Worm (Caenorhabditis elegans) whole organism, late embryonic: ENCODE results near the gene T12G3.4.

Experiments used
- C38D4.7 ChIP-seq: fragments of 200-800 bp; sonication (Bioruptor generic); optimal IDR thresholded peaks from 2 replicates; lab custom pipeline; 2018; ENCODE audit warnings: mild to moderate bottlenecking, missing genetic modification characterization, moderate library complexity, missing compliant biosample characterization
- ahr-1 ChIP-seq: sonication (generic microtip); optimal IDR thresholded peaks from 2 replicates; lab custom pipeline; 2016; ENCODE audit warnings: missing genetic modification characterization, missing compliant biosample characterization
- ama-1 ChIP-seq: fragments of 150-350 bp; optimal IDR thresholded peaks from 2 replicates; lab custom pipeline; 2014
- ceh-22 ChIP-seq: sonication (generic microtip); optimal IDR thresholded peaks from 2 replicates; lab custom pipeline; 2017; ENCODE audit warnings: missing biosample characterization, missing genetic modification characterization
- ceh-24 ChIP-seq: sonication (generic microtip); optimal IDR thresholded peaks from 2 replicates; lab custom pipeline; 2016; ENCODE audit warnings: mild to moderate bottlenecking, missing genetic modification characterization, missing compliant biosample characterization
- ceh-31 ChIP-seq: sonication (generic microtip); optimal IDR thresholded peaks from 2 replicates; lab custom pipeline; 2016; ENCODE audit warnings: missing genetic modification characterization, missing compliant biosample characterization
- dmd-4 ChIP-seq: sonication (generic microtip); optimal IDR thresholded peaks from 2 replicates; lab custom pipeline; 2016; ENCODE audit warnings: borderline replicate concordance, missing genetic modification characterization, missing compliant biosample characterization
- elt-2 ChIP-seq: sonication (generic microtip); optimal IDR thresholded peaks from 2 replicates; lab custom pipeline; 2016; ENCODE audit warnings: missing genetic modification reagents, missing genetic modification characterization, missing compliant biosample characterization
- ets-4 ChIP-seq: sonication (generic microtip); optimal IDR thresholded peaks from 2 replicates; lab custom pipeline; 2016; ENCODE audit warnings: missing genetic modification characterization, missing compliant biosample characterization
- eyg-1 ChIP-seq: sonication (generic microtip); optimal IDR thresholded peaks from 2 replicates; lab custom pipeline; 2016; ENCODE audit warnings: missing genotype, missing genetic modification characterization, missing compliant biosample characterization
- fax-1 ChIP-seq: sonication (generic microtip); optimal IDR thresholded peaks from 2 replicates; lab custom pipeline; 2016; ENCODE audit warnings: missing genotype, missing genetic modification characterization, missing compliant biosample characterization
- fkh-6 ChIP-seq: sonication (generic microtip); optimal IDR thresholded peaks from 2 replicates; lab custom pipeline; 2016; ENCODE audit warnings: missing genetic modification characterization, missing compliant biosample characterization
- gmeb-2 ChIP-seq: sonication (generic microtip); optimal IDR thresholded peaks from 2 replicates; lab custom pipeline; 2016; ENCODE audit warnings: missing genetic modification characterization, inconsistent platforms, missing compliant biosample characterization
- hlh-15 ChIP-seq: sonication (generic microtip); optimal IDR thresholded peaks from 2 replicates; lab custom pipeline; 2016; ENCODE audit warnings: missing genetic modification characterization, missing compliant biosample characterization
- hlh-6 ChIP-seq: sonication (generic microtip); optimal IDR thresholded peaks from 2 replicates; lab custom pipeline; 2016; ENCODE audit warnings: missing genotype, missing genetic modification characterization, missing compliant biosample characterization
- hlh-8 ChIP-seq: sonication (generic microtip); optimal IDR thresholded peaks from 2 replicates; lab custom pipeline; 2016; ENCODE audit warnings: missing genotype, missing genetic modification characterization, missing compliant biosample characterization
- lin-11 ChIP-seq: fragments of 200-800 bp; sonication (Bioruptor generic); optimal IDR thresholded peaks from 2 replicates; lab custom pipeline; 2018; ENCODE audit warnings: mild to moderate bottlenecking, missing genetic modification characterization, missing compliant biosample characterization
- madf-2 ChIP-seq: sonication (generic microtip); optimal IDR thresholded peaks from 2 replicates; lab custom pipeline; 2017; ENCODE audit warnings: missing genetic modification characterization, missing compliant biosample characterization
- nfya-1 ChIP-seq: sonication (generic microtip); optimal IDR thresholded peaks from 2 replicates; lab custom pipeline; 2017; ENCODE audit warnings: missing genetic modification characterization, mild to moderate bottlenecking, missing compliant biosample characterization, antibody characterized with exemption, moderate library complexity
- nhr-11 ChIP-seq: fragments of 150-350 bp; optimal IDR thresholded peaks from 2 replicates; lab custom pipeline; 2014; ENCODE audit warnings: missing biosample characterization, missing genetic modification characterization
- nhr-232 ChIP-seq: sonication (generic microtip); optimal IDR thresholded peaks from 2 replicates; lab custom pipeline; 2016; ENCODE audit warnings: missing genetic modification characterization, missing compliant biosample characterization
- odd-2 ChIP-seq: sonication (generic microtip); optimal IDR thresholded peaks from 2 replicates; lab custom pipeline; 2017; ENCODE audit warnings: antibody characterized with exemption, mild to moderate bottlenecking, missing genetic modification characterization, missing compliant biosample characterization
- pat-9 ChIP-seq: fragments of 200-800 bp; sonication (Bioruptor generic); optimal IDR thresholded peaks from 2 replicates; lab custom pipeline; 2018; ENCODE audit warnings: mild to moderate bottlenecking, missing genetic modification characterization, moderate library complexity, missing compliant biosample characterization
- pqm-1 ChIP-seq: sonication (generic microtip); optimal IDR thresholded peaks from 2 replicates; lab custom pipeline; 2016; ENCODE audit warnings: missing genetic modification characterization, missing compliant biosample characterization
- ref-2 ChIP-seq: sonication (generic microtip); optimal IDR thresholded peaks from 2 replicates; lab custom pipeline; 2016; ENCODE audit warnings: missing genetic modification characterization, missing compliant biosample characterization
- rnt-1 ChIP-seq: sonication (generic microtip); optimal IDR thresholded peaks from 2 replicates; lab custom pipeline; 2016; ENCODE audit warnings: missing genetic modification characterization, missing compliant biosample characterization
- sox-2 ChIP-seq: fragments of 200-800 bp; sonication (Bioruptor generic); IDR thresholded peaks from 2 replicates; pipeline ENCODE4 v1.3.6; 2022; ENCODE audit warnings: missing genetic modification reagents, missing genetic modification characterization, missing compliant biosample characterization
- sox-4 ChIP-seq: sonication (generic microtip); optimal IDR thresholded peaks from 2 replicates; lab custom pipeline; 2017; ENCODE audit warnings: mild to moderate bottlenecking, missing genetic modification characterization, inconsistent platforms, missing compliant biosample characterization
- tbx-2 ChIP-seq: sonication (generic microtip); optimal IDR thresholded peaks from 2 replicates; lab custom pipeline; 2016; ENCODE audit warnings: missing genetic modification characterization, missing compliant biosample characterization

Gene T12G3.4

DNA sequence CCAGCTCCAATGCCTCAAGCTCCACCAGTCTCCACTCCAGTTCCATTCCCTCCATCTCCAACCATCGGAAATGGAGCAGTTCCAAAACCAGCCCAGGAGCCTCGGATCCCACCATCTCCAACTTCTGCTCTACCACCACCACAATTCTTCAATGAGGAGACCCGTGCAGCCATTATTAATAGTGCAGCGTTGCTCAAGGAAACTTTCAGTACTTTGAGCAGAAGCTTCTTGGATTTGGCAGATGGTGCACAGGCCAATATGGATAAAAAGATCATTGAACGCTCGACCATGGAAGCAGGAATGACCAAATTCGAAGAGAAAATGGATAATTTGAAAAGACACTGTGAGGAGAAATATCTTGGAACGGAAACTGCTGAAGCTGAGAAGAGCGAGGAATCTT is 12.6 kb upstream of the T12G3.4 start:
- TF ChIP-seq ceh-22 (tag; lab: Kevin White, UChicago) (no peak), gmeb-2 (tag; lab: Kevin White, UChicago) (no peak), hlh-6 (tag; lab: Kevin White, UChicago) (no peak), eyg-1 (tag; lab: Kevin White, UChicago) (no peak), pqm-1 (tag; lab: Kevin White, UChicago) (no peak), hlh-15 (tag; lab: Kevin White, UChicago) (no peak), rnt-1 (tag; lab: Kevin White, UChicago) (no peak), hlh-8 (tag; lab: Kevin White, UChicago) (no peak), lin-11 (tag; lab: Kevin White, UChicago) (no peak), pat-9 (tag; lab: Kevin White, UChicago) (no peak), fkh-6 (tag; lab: Kevin White, UChicago) (no peak), ets-4 (tag; lab: Kevin White, UChicago) (no peak), ceh-24 (tag; lab: Kevin White, UChicago) (no peak), sox-4 (tag; lab: Kevin White, UChicago) (no peak), madf-2 (no peak)
- TF ChIP-seq, all 69 proteins: peak for 0

ce11 chrIV:12036924-12037323 is 11.1 kb upstream of the T12G3.4 start:
- no peak for TF ChIP-seq ref-2 (tag; lab: Kevin White, UChicago)
- peak; percentile 60 for TF ChIP-seq ama-1 (lab: Kevin White, UChicago)

ce11 chrIV:12040431-12040830 is 7.6 kb upstream of the T12G3.4 start:
- TF ChIP-seq nfya-1 (no peak), nhr-11 (tag; lab: Kevin White, UChicago) (no peak), C38D4.7 (GFP tag; lab: Kevin White, UChicago) (no peak), tbx-2 (tag; lab: Kevin White, UChicago) (no peak), ceh-31 (tag; lab: Kevin White, UChicago) (no peak)

ce11 chrIV:12043054-12043453 is 5.0 kb upstream of the T12G3.4 start:
- TF ChIP-seq hlh-6 (tag; lab: Kevin White, UChicago), result no peak
- TF ChIP-seq sox-2 (GFP tag; lab: Robert Waterston, UW), result no peak
- no peak for TF ChIP-seq ama-1 (lab: Kevin White, UChicago)

DNA sequence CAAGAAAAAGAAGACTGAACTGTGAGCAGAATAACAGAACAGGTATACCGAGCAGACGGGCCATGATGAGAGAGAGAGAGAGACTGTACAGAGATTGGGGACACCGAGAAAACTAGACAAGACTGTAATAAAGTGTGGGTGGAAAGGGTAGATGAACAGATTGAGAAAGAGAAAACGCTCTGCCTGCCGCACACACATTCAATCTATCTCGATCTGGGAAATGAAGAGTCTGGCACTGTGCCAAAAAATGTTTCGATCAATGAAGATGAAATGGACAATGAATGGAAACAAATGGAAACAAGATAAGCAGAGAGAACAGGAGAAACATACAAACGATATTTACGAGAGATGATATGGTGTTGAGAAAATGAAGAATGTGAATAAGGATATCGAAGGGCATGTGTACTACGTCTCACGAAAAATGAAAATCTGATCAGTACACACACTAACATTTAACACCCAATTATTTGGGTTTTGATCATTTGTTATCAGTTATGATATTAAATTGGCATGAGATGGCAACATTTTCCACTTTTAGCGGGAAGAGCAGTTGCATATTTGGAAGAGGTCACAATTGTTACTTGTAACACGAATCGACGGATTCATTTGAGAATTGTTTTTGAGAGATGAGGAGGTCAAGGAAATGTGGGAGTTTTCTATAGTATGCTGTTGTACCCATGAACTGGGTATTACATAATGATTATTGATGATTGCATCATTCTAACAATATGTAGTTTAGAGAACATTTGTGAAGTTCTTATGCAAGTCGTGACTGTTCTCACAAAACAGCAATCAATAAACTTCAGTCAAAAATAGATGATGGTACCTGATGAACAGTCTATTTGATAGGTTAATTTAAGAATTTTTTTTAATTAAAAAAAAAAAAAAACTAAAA is 3.0 kb upstream of the T12G3.4 start:
- TF ChIP-seq nhr-232 (tag; lab: Kevin White, UChicago), result no peak

- TF ChIP-seq ceh-22 (tag; lab: Kevin White, UChicago), result no peak
- TF ChIP-seq elt-2, result peak; percentile 76
Observed at ce11 chrIV:12046524-12047203, 1.4 kb upstream of the T12G3.4 start, which contains the start of gene T12G3.2. TSS of gene T12G3.2 (minus strand) at chrIV:12046967.

ce11 chrIV:12051049-12051792 is 3.2 kb downstream of the T12G3.4 start, which contains the start of the genes bre-5 and spt-5:
TSS of gene bre-5 (minus strand) at chrIV:12051215.
TSS of gene spt-5 (plus strand) at chrIV:12051491.
- TF ChIP-seq odd-2, result no peak
- no peak for TF ChIP-seq ceh-22 (tag; lab: Kevin White, UChicago)
- TF ChIP-seq C38D4.7 (GFP tag; lab: Kevin White, UChicago), result no peak
- TF ChIP-seq fkh-6 (tag; lab: Kevin White, UChicago), result no peak
- no peak for TF ChIP-seq fax-1 (tag; lab: Kevin White, UChicago)
- TF ChIP-seq ahr-1 (tag; lab: Kevin White, UChicago), result no peak
- no peak for TF ChIP-seq gmeb-2 (tag; lab: Kevin White, UChicago)
- no peak for TF ChIP-seq dmd-4 (tag; lab: Kevin White, UChicago)
